Fruit fly (Drosophila melanogaster): ENCODE results near the gene Or67a.

The Or67a gene

DNA sequence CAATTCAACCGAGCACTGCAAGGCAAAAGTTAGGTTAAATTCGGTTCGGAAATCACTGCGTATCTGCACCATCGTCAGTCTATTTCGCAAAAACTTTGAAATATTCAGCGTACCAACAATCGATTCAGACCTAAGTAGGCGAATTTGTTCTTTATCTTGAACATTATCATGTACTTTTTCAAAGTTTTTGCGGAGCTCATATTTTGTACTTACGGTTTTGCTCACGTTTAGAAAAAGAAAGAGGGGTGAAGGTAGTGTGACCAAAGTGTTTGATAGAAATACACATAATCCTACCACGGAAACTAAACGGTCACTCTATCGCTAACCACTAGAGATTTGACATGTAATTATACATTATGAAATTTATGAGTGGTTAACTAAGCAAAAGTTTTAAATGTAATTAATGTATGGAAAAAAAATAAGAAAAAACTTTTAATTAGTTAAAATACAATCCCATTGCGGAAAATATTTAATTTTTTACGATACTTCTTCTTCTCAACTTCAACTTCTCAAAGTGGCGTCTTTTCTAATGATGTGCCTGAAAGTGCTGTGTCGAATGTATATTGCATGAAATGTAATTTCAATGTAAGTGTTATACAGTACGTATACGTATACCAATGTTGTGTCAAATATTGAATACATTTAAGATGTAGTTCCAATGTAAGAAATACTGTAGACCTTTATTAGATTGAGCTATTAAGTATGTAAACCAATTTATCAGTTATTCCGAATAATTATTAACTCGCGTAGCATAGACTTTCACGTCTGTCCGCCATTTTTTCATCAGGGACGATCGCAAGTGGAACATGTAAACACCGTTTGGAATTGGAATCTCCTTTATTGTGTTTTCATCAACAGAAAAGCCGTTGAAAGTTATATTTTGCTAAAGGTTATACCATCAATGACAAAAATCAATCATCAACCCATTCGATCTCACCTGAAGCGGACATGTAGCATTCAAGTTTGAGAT is 17.3 kb upstream of the Or67a start, which contains the start of gene RpS9:
RpS9 (minus strand) TSS at position 245 of the 970 bp plus-strand sequence.
- no peak for TF ChIP-seq Hr78 (GFP tag; optimal IDR thresholded peaks at IDR 0.05)
- TF ChIP-seq pan (optimal IDR thresholded peaks at IDR 0.05): no peak
- peak; percentile 39 for TF ChIP-seq tai (GFP tag; optimal IDR thresholded peaks at IDR 0.05)
- TF ChIP-seq dsf (GFP tag; optimal IDR thresholded peaks at IDR 0.05; ENCODE audit: borderline replicate concordance): no peak
- TF ChIP-seq woc (GFP tag; optimal IDR thresholded peaks at IDR 0.05): no peak
- TF ChIP-seq Sp1 (GFP tag; optimal IDR thresholded peaks at IDR 0.05): peak; percentile 72
- TF ChIP-seq Mio (GFP tag; optimal IDR thresholded peaks at IDR 0.05): no peak
- TF ChIP-seq CG9705 (GFP tag; optimal IDR thresholded peaks at IDR 0.05): no peak
- peak; percentile 31 for TF ChIP-seq h (GFP tag; optimal IDR thresholded peaks at IDR 0.05)
- peak; percentile 8 for TF ChIP-seq HLH106 (tag; optimal IDR thresholded peaks at IDR 0.05)
- TF ChIP-seq sv (GFP tag; optimal IDR thresholded peaks at IDR 0.05): no peak
- TF ChIP-seq Rel (GFP tag; optimal IDR thresholded peaks at IDR 0.05): no peak
- peak; percentile 48 for TF ChIP-seq Rel (tag; optimal IDR thresholded peaks at IDR 0.05)
- TF ChIP-seq dl (GFP tag; optimal IDR thresholded peaks at IDR 0.05; ENCODE audit: insufficient read depth in 1 of 2, partially characterized antibody in 2 of 2): no peak
- no peak for TF ChIP-seq usp (GFP tag; optimal IDR thresholded peaks at IDR 0.05)
- peak; percentile 69 for TF ChIP-seq brk (GFP tag; optimal IDR thresholded peaks at IDR 0.05)
- no peak for TF ChIP-seq CG32264 (GFP tag; optimal IDR thresholded peaks at IDR 0.05)
- TF ChIP-seq lola (GFP tag; optimal IDR thresholded peaks at IDR 0.05): no peak
- TF ChIP-seq sage (GFP tag; optimal IDR thresholded peaks at IDR 0.05): no peak
- no peak for TF ChIP-seq fru (GFP tag; optimal IDR thresholded peaks at IDR 0.05)
- TF ChIP-seq Jra (GFP tag; optimal IDR thresholded peaks at IDR 0.05): peak; percentile 25
- TF ChIP-seq GATAd (GFP tag; optimal IDR thresholded peaks at IDR 0.05): no peak
- no peak for TF ChIP-seq Abd-B (GFP tag; optimal IDR thresholded peaks at IDR 0.05)
- no peak for TF ChIP-seq Vsx2 (GFP tag; optimal IDR thresholded peaks at IDR 0.05; ENCODE audit: partially characterized antibody)
- no peak for TF ChIP-seq ey (GFP tag; optimal IDR thresholded peaks at IDR 0.05)
- TF ChIP-seq foxo (GFP tag; optimal IDR thresholded peaks at IDR 0.05): peak in 1 of 2 experiments; percentile 33
- TF ChIP-seq Dfd (GFP tag; optimal IDR thresholded peaks at IDR 0.05): no peak
- no peak for TF ChIP-seq jim (GFP tag; optimal IDR thresholded peaks at IDR 0.05)
- TF ChIP-seq N (GFP tag; optimal IDR thresholded peaks at IDR 0.05): no peak
- peak; percentile 27 for TF ChIP-seq Hnf4 (GFP tag; optimal IDR thresholded peaks at IDR 0.05)
- no peak for TF ChIP-seq Dif (GFP tag; optimal IDR thresholded peaks at IDR 0.05; ENCODE audit: partially characterized antibody)
- TF ChIP-seq psq (GFP tag; optimal IDR thresholded peaks at IDR 0.05): no peak
- TF ChIP-seq br (GFP tag; optimal IDR thresholded peaks at IDR 0.05): peak; percentile 6
- TF ChIP-seq Myc (optimal IDR thresholded peaks at IDR 0.05): peak; percentile 7
- TF ChIP-seq OdsH (GFP tag; optimal IDR thresholded peaks at IDR 0.05): peak; percentile 14
- TF ChIP-seq Hr83 (GFP tag; optimal IDR thresholded peaks at IDR 0.05; ENCODE audit: poor library complexity, severe bottlenecking): no peak
- TF ChIP-seq dmrt93B (GFP tag; optimal IDR thresholded peaks at IDR 0.05): no peak
- TF ChIP-seq rgr (GFP tag; optimal IDR thresholded peaks at IDR 0.05): peak; percentile 33

dm6 chr3L:9512560-9512959 is 16.3 kb upstream of the Or67a start, which contains the start of gene CG33703:
CG33703 (minus strand) TSS chr3L:9512660.
- no peak for TF ChIP-seq brk (GFP tag; optimal IDR thresholded peaks at IDR 0.05)
- no peak for TF ChIP-seq ey (GFP tag; optimal IDR thresholded peaks at IDR 0.05)

DNA sequence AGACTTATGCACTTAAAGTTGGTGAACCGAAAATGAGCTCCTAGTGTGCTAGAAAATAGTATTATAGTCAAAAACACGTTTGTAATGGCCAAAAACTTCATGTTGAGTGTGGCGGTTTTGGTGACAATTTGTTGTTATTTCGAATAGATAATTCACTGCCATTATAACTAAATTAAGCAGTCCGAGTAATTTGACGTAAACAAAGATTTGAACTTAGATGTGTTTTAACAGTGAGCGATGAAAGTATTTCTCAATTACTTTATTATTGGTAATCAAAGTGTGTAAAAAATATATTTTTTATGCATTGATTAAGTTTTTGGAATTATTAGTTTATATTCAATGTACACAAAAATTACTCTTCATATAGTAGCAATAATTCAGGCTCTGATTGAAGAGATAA is 15.6 kb upstream of the Or67a start, which contains the start of gene CG33702:
CG33702 (minus strand) TSS at position 101 of the 400 bp plus-strand sequence.
- TF ChIP-seq Hr78 (GFP tag; optimal IDR thresholded peaks at IDR 0.05) (no peak), Vsx2 (GFP tag; optimal IDR thresholded peaks at IDR 0.05; ENCODE audit: partially characterized antibody) (no peak), Rel (GFP tag; optimal IDR thresholded peaks at IDR 0.05) (no peak), Rel (tag; optimal IDR thresholded peaks at IDR 0.05) (no peak), jim (GFP tag; optimal IDR thresholded peaks at IDR 0.05) (no peak), CG9705 (GFP tag; optimal IDR thresholded peaks at IDR 0.05) (no peak), sage (GFP tag; optimal IDR thresholded peaks at IDR 0.05) (no peak), h (GFP tag; optimal IDR thresholded peaks at IDR 0.05) (no peak), Abd-B (GFP tag; optimal IDR thresholded peaks at IDR 0.05) (no peak), Mio (GFP tag; optimal IDR thresholded peaks at IDR 0.05) (no peak), CrebA (GFP tag; optimal IDR thresholded peaks at IDR 0.05; ENCODE audit: borderline replicate concordance) (no peak), Hnf4 (GFP tag; optimal IDR thresholded peaks at IDR 0.05) (no peak), sv (GFP tag; optimal IDR thresholded peaks at IDR 0.05) (no peak), Sp1 (GFP tag; optimal IDR thresholded peaks at IDR 0.05) (no peak), usp (GFP tag; optimal IDR thresholded peaks at IDR 0.05) (no peak), pan (optimal IDR thresholded peaks at IDR 0.05) (no peak), CG32264 (GFP tag; optimal IDR thresholded peaks at IDR 0.05) (no peak), Jra (GFP tag; optimal IDR thresholded peaks at IDR 0.05) (no peak), dsf (GFP tag; optimal IDR thresholded peaks at IDR 0.05; ENCODE audit: borderline replicate concordance) (no peak), dl (GFP tag; optimal IDR thresholded peaks at IDR 0.05; ENCODE audit: insufficient read depth in 1 of 2, partially characterized antibody in 2 of 2) (no peak)
